Fruit fly (Drosophila melanogaster) whole organism, embryonic: ENCODE measurements around the gene Wdr33.

Source experiments
- Aef1 ChIP-seq: fragments of 200-800 bp; sonication (Bioruptor generic); IDR thresholded peaks from 3 replicates; pipeline ENCODE4 v1.3.6; 2022; ENCODE audit warnings: missing biosample characterization, missing genetic modification characterization
- BEAF-32 ChIP-seq: fragments of 200-800 bp; sonication (Bioruptor generic); optimal IDR thresholded peaks from 3 replicates; lab custom pipeline; 2017; ENCODE audit warnings: missing biosample characterization, missing genetic modification characterization, mild to moderate bottlenecking, moderate library complexity, missing genetic modification reagents
- CG11696 ChIP-seq: fragments of 200-800 bp; sonication (Bioruptor generic); IDR thresholded peaks from 2 replicates; pipeline ENCODE4 v1.3.6; 2022; ENCODE audit warnings: missing biosample characterization, missing genetic modification characterization
- CG12104 ChIP-seq: fragments of 200-800 bp; sonication (Bioruptor generic); optimal IDR thresholded peaks from 3 replicates; lab custom pipeline; 2016; ENCODE audit warnings: missing biosample characterization, missing genetic modification characterization
- CG16813 ChIP-seq: fragments of 200-800 bp; sonication (Bioruptor generic); IDR thresholded peaks from 3 replicates; pipeline ENCODE4 v1.3.6; 2022; ENCODE audit warnings: missing biosample characterization, missing genetic modification characterization; ENCODE audit not compliant: partially characterized antibody
- CG17361 ChIP-seq: fragments of 200-800 bp; sonication (Bioruptor generic); IDR thresholded peaks from 3 replicates; pipeline ENCODE4 v1.3.6; 2022; ENCODE audit warnings: missing biosample characterization, missing genetic modification characterization
- CG2129 ChIP-seq: fragments of 200-800 bp; sonication (Bioruptor generic); IDR thresholded peaks from 2 replicates; pipeline ENCODE4 v1.3.6; 2022; ENCODE audit warnings: missing biosample characterization, missing genetic modification characterization; ENCODE audit not compliant: partially characterized antibody
- CG34376 ChIP-seq: fragments of 200-800 bp; sonication (Bioruptor generic); optimal IDR thresholded peaks from 2 replicates; lab custom pipeline; 2018; ENCODE audit warnings: missing biosample characterization, mild to moderate bottlenecking, missing genetic modification characterization
- CG6254 ChIP-seq: fragments of 200-800 bp; sonication (Bioruptor generic); optimal IDR thresholded peaks from 3 replicates; lab custom pipeline; 2017; ENCODE audit warnings: mild to moderate bottlenecking, missing biosample characterization, missing genetic modification reagents, missing genetic modification characterization
- CG6689 ChIP-seq: fragments of 200-800 bp; sonication (Bioruptor generic); IDR thresholded peaks from 2 replicates; pipeline ENCODE4 v1.3.6; 2022; ENCODE audit warnings: missing biosample characterization, missing genetic modification characterization
- CG6854 ChIP-seq: fragments of 200-800 bp; sonication (Bioruptor generic); optimal IDR thresholded peaks from 3 replicates; lab custom pipeline; 2017; ENCODE audit warnings: missing biosample characterization, mild to moderate bottlenecking, missing genetic modification characterization
- CG7271 ChIP-seq: fragments of 200-800 bp; sonication (Bioruptor generic); optimal IDR thresholded peaks from 2 replicates; lab custom pipeline; 2018; ENCODE audit warnings: missing biosample characterization, mild to moderate bottlenecking, missing genetic modification characterization, moderate library complexity
- CG8089 ChIP-seq: fragments of 200-800 bp; sonication (Bioruptor generic); optimal IDR thresholded peaks from 3 replicates; lab custom pipeline; 2016; ENCODE audit warnings: missing biosample characterization, missing genetic modification characterization
- CG8290 ChIP-seq, 3 experiments: fragments of 200-800 bp; sonication (Bioruptor generic); optimal IDR thresholded peaks; 2 replicates each; lab custom pipeline; 2016 to 2019; ENCODE audit warnings: missing biosample characterization in 3 of 3, missing genetic modification characterization in 3 of 3, mild to moderate bottlenecking in 2 of 3, moderate library complexity in 1 of 3
- CG8359 ChIP-seq: fragments of 200-800 bp; sonication (Bioruptor generic); optimal IDR thresholded peaks from 2 replicates; lab custom pipeline; 2017; ENCODE audit warnings: missing biosample characterization, mild to moderate bottlenecking, missing genetic modification characterization, borderline replicate concordance
- CG9932 ChIP-seq: fragments of 200-800 bp; sonication (Bioruptor generic); IDR thresholded peaks from 2 replicates; pipeline ENCODE4 v1.3.6; 2022; ENCODE audit warnings: missing biosample characterization, missing genetic modification characterization
- E2f1 ChIP-seq: fragments of 200-800 bp; sonication (Bioruptor generic); IDR thresholded peaks from 2 replicates; pipeline ENCODE4 v1.3.6; 2022; ENCODE audit warnings: missing biosample characterization, missing genetic modification characterization
- ERR ChIP-seq: fragments of 200-800 bp; sonication (Bioruptor generic); optimal IDR thresholded peaks from 2 replicates; lab custom pipeline; 2016; ENCODE audit warnings: missing biosample characterization, missing genetic modification characterization
- Eip74EF ChIP-seq, 2 experiments: fragments of 200-800 bp in 1 of 2; fragments of >200 bp in 1 of 2; sonication (Bioruptor generic) in 1 of 2; optimal IDR thresholded peaks; 2 replicates each; lab custom pipeline; 2017 to 2019; ENCODE audit warnings: missing biosample characterization in 2 of 2, missing genetic modification characterization in 2 of 2, mild to moderate bottlenecking in 1 of 2, moderate library complexity in 1 of 2
- Gug ChIP-seq: fragments of 200-800 bp; sonication (Bioruptor generic); IDR thresholded peaks from 4 replicates; pipeline ENCODE4 v1.3.6; 2022; ENCODE audit warnings: missing biosample characterization, missing genetic modification characterization
- Hmx ChIP-seq: fragments of 200-800 bp; sonication (Bioruptor generic); optimal IDR thresholded peaks from 2 replicates; lab custom pipeline; 2016; ENCODE audit warnings: missing biosample characterization, missing genetic modification characterization
- Mad ChIP-seq: fragments of 200-800 bp; sonication (Bioruptor generic); optimal IDR thresholded peaks from 2 replicates; lab custom pipeline; 2016; ENCODE audit warnings: missing biosample characterization, missing genetic modification characterization
- Meics ChIP-seq: fragments of 200-800 bp; sonication (Bioruptor generic); optimal IDR thresholded peaks from 2 replicates; lab custom pipeline; 2017; ENCODE audit warnings: missing biosample characterization, mild to moderate bottlenecking, missing genetic modification characterization
- PHDP ChIP-seq: fragments of 200-800 bp; sonication (Bioruptor generic); optimal IDR thresholded peaks from 3 replicates; lab custom pipeline; 2018; ENCODE audit warnings: missing biosample characterization, mild to moderate bottlenecking, missing genetic modification characterization, moderate library complexity
- Rfx ChIP-seq: fragments of 200-800 bp; sonication (Bioruptor generic); IDR thresholded peaks from 2 replicates; pipeline ENCODE4 v1.3.6; 2022; ENCODE audit warnings: missing biosample characterization, missing genetic modification characterization
- bowl ChIP-seq: fragments of 200-800 bp; sonication (Bioruptor generic); IDR thresholded peaks from 2 replicates; pipeline ENCODE4 v1.3.6; 2022; ENCODE audit warnings: missing biosample characterization, missing genetic modification characterization
- chinmo ChIP-seq: fragments of 200-800 bp; sonication (Bioruptor generic); IDR thresholded peaks from 4 replicates; pipeline ENCODE4 v1.3.6; 2022; ENCODE audit warnings: missing biosample characterization, missing genetic modification characterization; ENCODE audit not compliant: partially characterized antibody
- crol ChIP-seq: fragments of 200-800 bp; sonication (Bioruptor generic); IDR thresholded peaks from 2 replicates; pipeline ENCODE4 v1.3.6; 2022; ENCODE audit warnings: missing biosample characterization, missing genetic modification characterization
- dm ChIP-seq: fragments of 200-800 bp; sonication (Bioruptor generic); optimal IDR thresholded peaks from 3 replicates; lab custom pipeline; 2016; ENCODE audit warnings: missing biosample characterization, missing genetic modification characterization
- dmrt99B ChIP-seq: fragments of 200-800 bp; sonication (Bioruptor generic); optimal IDR thresholded peaks from 2 replicates; lab custom pipeline; 2018; ENCODE audit warnings: missing biosample characterization, mild to moderate bottlenecking, missing genetic modification characterization, moderate library complexity
- dysf ChIP-seq: fragments of 200-800 bp; sonication (Bioruptor generic); IDR thresholded peaks from 3 replicates; pipeline ENCODE4 v1.3.6; 2022; ENCODE audit warnings: missing biosample characterization, missing genetic modification characterization
- esg ChIP-seq: fragments of 200-800 bp; sonication (Bioruptor generic); conservative IDR thresholded peaks from 2 replicates; pipeline ENCODE4 v1.3.6; 2022; ENCODE audit warnings: missing biosample characterization, missing genetic modification characterization
- gt ChIP-seq: fragments of 200-800 bp; sonication (Bioruptor generic); IDR thresholded peaks from 2 replicates; pipeline ENCODE4 v1.3.6; 2022; ENCODE audit warnings: missing biosample characterization, missing genetic modification characterization
- ken ChIP-seq: fragments of 200-800 bp; sonication (Bioruptor generic); IDR thresholded peaks from 3 replicates; pipeline ENCODE4 v1.3.6; 2022; ENCODE audit warnings: missing biosample characterization, missing genetic modification characterization
- kni ChIP-seq: fragments of 200-800 bp; sonication (Bioruptor generic); optimal IDR thresholded peaks from 3 replicates; lab custom pipeline; 2017; ENCODE audit warnings: mild to moderate bottlenecking, missing biosample characterization, missing genetic modification reagents, missing genetic modification characterization
- knrl ChIP-seq: fragments of 200-800 bp; sonication (Bioruptor generic); IDR thresholded peaks from 3 replicates; pipeline ENCODE4 v1.3.6; 2022; ENCODE audit warnings: missing biosample characterization, missing genetic modification characterization; ENCODE audit not compliant: partially characterized antibody
- oc ChIP-seq: fragments of 200-800 bp; sonication (Bioruptor generic); optimal IDR thresholded peaks from 2 replicates; lab custom pipeline; 2018; ENCODE audit warnings: missing biosample characterization, mild to moderate bottlenecking, missing genetic modification characterization, moderate library complexity
- peb ChIP-seq: fragments of 200-800 bp; sonication (Bioruptor generic); IDR thresholded peaks from 2 replicates; pipeline ENCODE4 v1.3.6; 2022; ENCODE audit warnings: missing biosample characterization, missing genetic modification characterization
- phol ChIP-seq: fragments of 200-800 bp; sonication (Bioruptor generic); optimal IDR thresholded peaks from 3 replicates; lab custom pipeline; 2018; ENCODE audit warnings: missing biosample characterization, mild to moderate bottlenecking, missing genetic modification characterization, moderate library complexity
- pros ChIP-seq: fragments of 200-800 bp; sonication (Bioruptor generic); optimal IDR thresholded peaks from 3 replicates; lab custom pipeline; 2019; ENCODE audit warnings: missing biosample characterization, mild to moderate bottlenecking, missing genetic modification characterization, moderate library complexity
- sens-2 ChIP-seq: fragments of 200-800 bp; sonication (Bioruptor generic); IDR thresholded peaks from 2 replicates; pipeline ENCODE4 v1.3.6; 2022; ENCODE audit warnings: missing biosample characterization, missing genetic modification characterization
- sim ChIP-seq: fragments of 200-800 bp; sonication (Bioruptor generic); IDR thresholded peaks from 2 replicates; pipeline ENCODE4 v1.3.6; 2022; ENCODE audit warnings: missing biosample characterization, missing genetic modification characterization
- so ChIP-seq: fragments of 200-800 bp; sonication (Bioruptor generic); IDR thresholded peaks from 3 replicates; pipeline ENCODE4 v1.3.6; 2022; ENCODE audit warnings: missing biosample characterization, missing genetic modification characterization
- vvl ChIP-seq: fragments of 200-800 bp; sonication (Bioruptor generic); IDR thresholded peaks from 2 replicates; pipeline ENCODE4 v1.3.6; 2022; ENCODE audit warnings: missing biosample characterization, missing genetic modification characterization
- zen ChIP-seq: fragments of 200-800 bp; sonication (Bioruptor generic); optimal IDR thresholded peaks from 3 replicates; lab custom pipeline; 2018; ENCODE audit warnings: missing biosample characterization, mild to moderate bottlenecking, missing genetic modification characterization, moderate library complexity
- zfh1 ChIP-seq: fragments of 200-800 bp; sonication (Bioruptor generic); IDR thresholded peaks from 3 replicates; pipeline ENCODE4 v1.3.6; 2022; ENCODE audit warnings: missing biosample characterization, missing genetic modification characterization

The Wdr33 gene

DNA sequence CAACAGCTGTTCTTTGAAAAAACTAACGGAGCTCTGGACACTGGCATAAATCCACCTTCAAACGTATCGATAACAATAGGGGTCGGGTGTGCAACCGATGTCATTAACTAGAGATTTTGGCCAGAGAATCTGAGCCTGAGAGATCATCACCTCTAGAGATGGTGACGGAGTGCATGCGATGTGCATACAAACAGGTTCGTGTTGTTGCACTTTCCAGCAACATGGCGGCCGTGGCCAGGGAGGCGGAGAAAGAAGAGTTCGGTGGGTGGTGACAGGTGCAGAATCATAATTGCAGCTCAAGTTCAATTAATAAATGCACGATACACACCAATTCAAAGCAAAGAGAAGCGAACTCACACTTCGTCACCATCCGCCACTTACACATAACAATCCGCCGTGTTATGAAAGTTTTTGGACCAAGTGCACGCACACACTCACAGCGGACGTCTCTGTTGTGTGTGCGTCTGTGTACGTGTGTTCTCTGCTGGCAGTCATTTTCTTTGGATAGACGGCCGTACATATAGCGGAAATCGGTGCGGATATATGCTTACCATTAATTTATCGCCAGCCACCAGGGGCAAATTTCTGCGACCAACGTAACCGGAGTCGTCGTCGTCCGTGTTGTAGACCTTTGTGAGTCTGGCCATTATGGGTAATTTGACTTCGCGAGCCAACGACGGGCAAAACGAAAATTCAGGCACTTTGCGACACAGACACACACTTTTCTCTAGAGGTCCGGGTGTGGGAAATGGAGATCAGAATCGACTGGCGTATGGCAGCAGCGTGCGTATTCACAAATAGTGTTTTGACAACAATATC lies 1.2 kb upstream of the Wdr33 start:
- peak; percentile 31; the same call in 1 of the 2 replicates for TF ChIP-seq vvl (GFP tag; lab: Robert Waterston, UW)
- TF ChIP-seq CG16813: peak; percentile 39; the same call in 1 of the 3 replicates
- TF ChIP-seq CG7271 (tag; lab: Kevin White, UChicago): no peak
- TF ChIP-seq dm (GFP tag; lab: Kevin White, UChicago): no peak
- TF ChIP-seq peb (GFP tag; lab: Robert Waterston, UW): no peak
- TF ChIP-seq Meics: peak; percentile 49
- TF ChIP-seq Eip74EF (GFP tag; optimal IDR thresholded peaks at IDR 0.05; lab: Kevin White, UChicago): peak in 1 of 2 experiments; percentile 15
- peak; percentile 24; the same call in 1 of the 2 replicates for TF ChIP-seq CG2129 (GFP tag; lab: Robert Waterston, UW)
- no peak for TF ChIP-seq esg (GFP tag; lab: Robert Waterston, UW)
- TF ChIP-seq Gug (GFP tag; lab: Robert Waterston, UW): peak; percentile 19; the same call in 1 of the 4 replicates
- no peak for TF ChIP-seq oc (tag; lab: Kevin White, UChicago)
- no peak for TF ChIP-seq Hmx (GFP tag; lab: Kevin White, UChicago)
- TF ChIP-seq ken: 0 out of 3 replicates have a peak, but pooled peaks have one; percentile 10
- no peak for TF ChIP-seq CG6254
- TF ChIP-seq kni: peak; percentile 4
- TF ChIP-seq sens-2 (GFP tag; lab: Robert Waterston, UW): no peak
- TF ChIP-seq ERR (GFP tag; lab: Kevin White, UChicago): peak; percentile 1
- TF ChIP-seq PHDP: no peak
- peak; percentile 26 for TF ChIP-seq Rfx (GFP tag; lab: Robert Waterston, UW)
- TF ChIP-seq gt (GFP tag; lab: Robert Waterston, UW): no peak
- TF ChIP-seq CG8359 (GFP tag; lab: Kevin White, UChicago): no peak
- TF ChIP-seq chinmo (GFP tag; lab: Robert Waterston, UW): 0 out of 4 replicates have a peak, but pooled peaks have one; percentile 23
- TF ChIP-seq CG11696 (GFP tag; lab: Robert Waterston, UW): no peak
- TF ChIP-seq bowl (GFP tag; lab: Robert Waterston, UW): no peak
- TF ChIP-seq zfh1: 0 out of 3 replicates have a peak, but pooled peaks have one; percentile 43
- peak; percentile 42; the same call in 1 of the 2 replicates for TF ChIP-seq CG9932 (GFP tag; lab: Robert Waterston, UW)
- no peak for TF ChIP-seq dmrt99B (tag; lab: Kevin White, UChicago)
- TF ChIP-seq dysf (GFP tag; lab: Robert Waterston, UW): peak; percentile 43; the same call in 1 of the 3 replicates
- TF ChIP-seq crol: 0 out of 2 replicates have a peak, but pooled peaks have one; percentile 21
- TF ChIP-seq BEAF-32 (GFP tag; lab: Kevin White, UChicago): peak; percentile 49
- TF ChIP-seq CG17361 (GFP tag; lab: Robert Waterston, UW): 0 out of 3 replicates have a peak, but pooled peaks have one; percentile 16
- peak; percentile 25 for TF ChIP-seq zen (tag; lab: Kevin White, UChicago)
- no peak for TF ChIP-seq pros (GFP tag; lab: Kevin White, UChicago)
- TF ChIP-seq CG6689 (GFP tag; lab: Robert Waterston, UW): 0 out of 2 replicates have a peak, but pooled peaks have one; percentile 5
- TF ChIP-seq E2f1 (GFP tag; lab: Robert Waterston, UW): peak; percentile 24; the same call in 1 of the 2 replicates
- no peak for TF ChIP-seq CG12104 (GFP tag; lab: Kevin White, UChicago)
- TF ChIP-seq knrl: peak; percentile 36; the same call in 2 of the 3 replicates
- no peak for TF ChIP-seq CG6854 (GFP tag; lab: Kevin White, UChicago)
- no peak for TF ChIP-seq CG8089 (GFP tag; lab: Kevin White, UChicago)
- peak; percentile 70 for TF ChIP-seq CG34376 (GFP tag; lab: Kevin White, UChicago)
- no peak for TF ChIP-seq sim (GFP tag; lab: Robert Waterston, UW)
- no peak for TF ChIP-seq CG8290 (GFP tag; optimal IDR thresholded peaks at IDR 0.05; lab: Kevin White, UChicago)
- peak in 1 of 2 experiments; percentile 30 for TF ChIP-seq CG8290 (tag; optimal IDR thresholded peaks at IDR 0.05; lab: Kevin White, UChicago)
- no peak for TF ChIP-seq so (GFP tag; lab: Robert Waterston, UW)
- peak; percentile 87 for TF ChIP-seq phol (tag; lab: Kevin White, UChicago)
- TF ChIP-seq Aef1 (GFP tag; lab: Robert Waterston, UW): 0 out of 3 replicates have a peak, but pooled peaks have one; percentile 11
- TF ChIP-seq Mad (GFP tag; lab: Kevin White, UChicago): no peak
